Fruit fly (Drosophila melanogaster) whole organism, pupa: Measurements from ENCODE around the gene CG45061.

Source experiments
- CG10348 ChIP-seq: fragments of 200-800 bp; sonication (Bioruptor generic); IDR thresholded peaks from 2 replicates; pipeline ENCODE4 v1.3.6; 2022; ENCODE audit warnings: missing biosample characterization, missing genetic modification characterization
- CG12605 ChIP-seq: fragments of 200-800 bp; sonication (Bioruptor generic); IDR thresholded peaks from 2 replicates; pipeline ENCODE4 v1.3.6; 2022; ENCODE audit warnings: missing biosample characterization, missing genetic modification characterization
- CG13204 ChIP-seq: fragments of 200-800 bp; sonication (Bioruptor generic); optimal IDR thresholded peaks from 2 replicates; lab custom pipeline; 2018; ENCODE audit warnings: missing biosample characterization, mild to moderate bottlenecking, missing genetic modification characterization, moderate library complexity
- CG14655 ChIP-seq: fragments of 200-800 bp; sonication (Bioruptor generic); optimal IDR thresholded peaks from 3 replicates; lab custom pipeline; 2017; ENCODE audit warnings: mild to moderate bottlenecking, missing biosample characterization, missing genetic modification reagents, missing genetic modification characterization
- CG15710 ChIP-seq: fragments of 200-800 bp; sonication (Bioruptor generic); optimal IDR thresholded peaks from 2 replicates; lab custom pipeline; 2018; ENCODE audit warnings: missing biosample characterization, mild to moderate bottlenecking, missing genetic modification characterization, moderate library complexity
- CG17806 ChIP-seq: fragments of 200-800 bp; sonication (Bioruptor generic); optimal IDR thresholded peaks from 2 replicates; lab custom pipeline; 2018; ENCODE audit warnings: missing biosample characterization, mild to moderate bottlenecking, missing genetic modification characterization, moderate library complexity
- CG32121 ChIP-seq: fragments of 200-800 bp; sonication (Bioruptor generic); IDR thresholded peaks from 2 replicates; pipeline ENCODE4 v1.3.6; 2022; ENCODE audit warnings: missing biosample characterization, missing genetic modification characterization
- CG34367 ChIP-seq: fragments of 200-800 bp; sonication (Bioruptor generic); optimal IDR thresholded peaks from 2 replicates; lab custom pipeline; 2018; ENCODE audit warnings: missing biosample characterization, mild to moderate bottlenecking, missing genetic modification characterization
- CG4496 ChIP-seq: fragments of 200-800 bp; sonication (Bioruptor generic); IDR thresholded peaks from 3 replicates; pipeline ENCODE4 v1.3.6; 2022; ENCODE audit warnings: missing biosample characterization, missing genetic modification characterization
- CG8159 ChIP-seq: fragments of 200-800 bp; sonication (Bioruptor generic); optimal IDR thresholded peaks from 3 replicates; lab custom pipeline; 2018; ENCODE audit warnings: missing biosample characterization, mild to moderate bottlenecking, missing genetic modification characterization, moderate library complexity
- CG8301 ChIP-seq: fragments of 200-800 bp; sonication (Bioruptor generic); optimal IDR thresholded peaks from 2 replicates; lab custom pipeline; 2018; ENCODE audit warnings: missing biosample characterization, mild to moderate bottlenecking, missing genetic modification characterization
- CG9948 ChIP-seq: fragments of 200-800 bp; sonication (Bioruptor generic); optimal IDR thresholded peaks from 2 replicates; lab custom pipeline; 2018; ENCODE audit warnings: missing biosample characterization, mild to moderate bottlenecking, missing genetic modification characterization, moderate library complexity
- D1 ChIP-seq: fragments of 200-800 bp; sonication (Bioruptor generic); optimal IDR thresholded peaks from 2 replicates; lab custom pipeline; 2018; ENCODE audit warnings: missing biosample characterization, mild to moderate bottlenecking, missing genetic modification characterization, moderate library complexity
- EcR ChIP-seq: fragments of 200-800 bp; sonication (Bioruptor generic); optimal IDR thresholded peaks from 3 replicates; lab custom pipeline; 2019; ENCODE audit warnings: missing biosample characterization, missing genetic modification characterization, mild to moderate bottlenecking, moderate library complexity, missing genetic modification reagents
- Ets98B ChIP-seq: fragments of 200-800 bp; sonication (Bioruptor generic); IDR thresholded peaks from 2 replicates; pipeline ENCODE4 v1.3.6; 2022; ENCODE audit warnings: missing biosample characterization, missing genetic modification characterization
- Pif1A ChIP-seq: fragments of 200-800 bp; sonication (Bioruptor generic); optimal IDR thresholded peaks from 3 replicates; lab custom pipeline; 2016; ENCODE audit warnings: missing biosample characterization, missing genetic modification characterization
- Pif1B ChIP-seq: fragments of 200-800 bp; sonication (Bioruptor generic); optimal IDR thresholded peaks from 3 replicates; lab custom pipeline; 2016; ENCODE audit warnings: missing biosample characterization, missing genetic modification characterization
- Snoo ChIP-seq: fragments of 200-800 bp; sonication (Bioruptor generic); optimal IDR thresholded peaks from 3 replicates; lab custom pipeline; 2017; ENCODE audit warnings: missing biosample characterization, mild to moderate bottlenecking, missing genetic modification characterization, inconsistent platforms
- fd96Ca ChIP-seq: fragments of 200-800 bp; sonication (Bioruptor generic); IDR thresholded peaks from 3 replicates; pipeline ENCODE4 v1.3.6; 2022; ENCODE audit warnings: missing biosample characterization, missing genetic modification characterization
- gl ChIP-seq: fragments of 200-800 bp; sonication (Bioruptor generic); optimal IDR thresholded peaks from 2 replicates; lab custom pipeline; 2018; ENCODE audit warnings: missing biosample characterization, mild to moderate bottlenecking, missing genetic modification characterization
- rn ChIP-seq: fragments of 200-800 bp; sonication (Bioruptor generic); IDR thresholded peaks from 2 replicates; pipeline ENCODE4 v1.3.6; 2022; ENCODE audit warnings: missing biosample characterization, missing genetic modification characterization

The CG45061 gene

DNA sequence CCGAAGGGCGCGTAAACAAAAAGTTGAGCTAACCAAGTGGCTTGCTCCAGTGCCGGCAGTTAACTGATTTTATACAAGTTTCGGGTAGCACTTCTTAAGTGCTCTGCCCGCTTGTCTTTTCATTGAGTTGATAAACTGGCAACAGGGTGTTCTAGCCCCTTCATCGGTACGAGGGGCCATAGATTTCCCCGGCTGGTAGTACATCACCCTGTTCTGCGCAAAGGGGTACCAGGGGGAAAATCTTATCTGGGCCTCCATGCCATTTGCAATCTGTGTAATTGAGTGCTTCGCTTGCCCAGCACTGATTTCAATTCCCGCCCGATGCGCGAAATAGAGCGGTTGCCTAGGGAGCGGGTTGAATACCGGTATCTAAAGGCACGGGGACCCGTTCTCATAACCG lies at the start of gene CG45061:
TSS of gene CG45061 (minus strand) at position 71 of the 400 bp plus-strand sequence.
- 0 out of 3 replicates have a peak, but pooled peaks have one; percentile 33 for TF ChIP-seq fd96Ca (GFP tag; lab: Robert Waterston, UW)
- TF ChIP-seq Ets98B (GFP tag; lab: Robert Waterston, UW), result 0 out of 2 replicates have a peak, but pooled peaks have one; percentile 16
- TF ChIP-seq CG13204 (GFP tag; lab: Kevin White, UChicago), result no peak

DNA sequence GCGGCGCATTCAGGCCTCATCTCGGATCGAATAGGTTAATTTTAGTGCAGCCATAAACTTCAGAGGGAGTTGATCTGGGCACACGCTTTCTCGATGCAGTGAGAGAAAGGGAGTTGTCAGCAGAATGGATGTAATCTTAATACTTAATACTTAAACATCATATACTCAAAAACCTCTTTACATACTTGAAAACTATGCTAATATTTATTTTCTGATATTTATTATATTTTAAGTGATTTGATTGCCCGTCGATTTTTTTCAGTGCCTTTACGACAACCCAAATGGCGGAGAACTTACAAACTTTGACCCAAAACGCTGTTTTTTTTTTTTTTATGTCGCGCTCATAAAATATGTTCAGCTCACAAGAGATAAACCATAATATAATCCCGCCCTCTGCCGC lies 40.2 kb upstream of the CG45061 start:
- TF ChIP-seq Pif1B (no peak), CG34367 (tag; lab: Kevin White, UChicago) (no peak), CG12605 (GFP tag; lab: Robert Waterston, UW) (no peak), D1 (tag; lab: Kevin White, UChicago) (no peak)

- TF ChIP-seq CG8301 (no peak), CG17806 (tag; lab: Kevin White, UChicago) (no peak)
These were observed 39.5 kb upstream of the CG45061 start, which contains the start of gene CG1986 for dm6 chrX:9911026-9911425. Gene CG1986 (minus strand): TSS chrX:9911126.

- 0 out of 2 replicates have a peak, but pooled peaks have one; percentile 21 for TF ChIP-seq Ets98B (GFP tag; lab: Robert Waterston, UW)
- TF ChIP-seq D1 (tag; lab: Kevin White, UChicago), result no peak
These were observed 37.9 kb upstream of the CG45061 start for dm6 chrX:9909384-9909783.

DNA sequence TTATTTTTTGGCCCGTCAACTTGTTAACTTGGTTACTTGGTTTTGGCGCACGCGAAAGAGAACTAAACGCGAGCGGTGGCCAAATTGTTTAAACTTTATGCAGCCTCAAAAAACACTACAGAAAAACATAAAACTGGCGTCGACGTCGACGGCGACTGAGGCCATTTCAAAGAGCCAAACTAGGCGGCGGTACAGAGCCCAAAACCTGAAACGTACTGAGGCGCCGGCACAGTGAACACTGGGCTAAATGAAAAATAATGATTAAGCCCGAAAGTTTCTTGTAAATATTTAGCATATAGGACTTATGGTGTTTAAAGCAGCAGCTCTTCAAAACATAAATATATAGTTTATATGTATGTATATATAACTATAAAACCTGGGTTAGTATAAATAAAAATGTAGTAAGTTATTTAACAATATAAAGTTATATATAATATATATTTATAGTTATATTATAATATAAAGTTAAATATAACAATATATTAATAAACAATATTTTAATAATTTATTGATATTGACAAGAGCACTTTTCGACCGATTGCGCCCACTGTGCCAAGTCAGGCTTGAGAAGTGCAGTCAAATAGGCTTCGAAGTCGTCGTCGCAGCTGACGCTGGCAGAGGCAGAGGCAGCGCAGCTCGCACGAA lies 28.2 kb upstream of the CG45061 start, which contains the start of gene CG15249:
TSS of gene CG15249 (minus strand) at position 51 of the 645 bp plus-strand sequence.
- TF ChIP-seq gl (tag; lab: Kevin White, UChicago) (no peak), CG4496 (no peak), CG9948 (tag; lab: Kevin White, UChicago) (peak; percentile 66), rn (GFP tag; lab: Robert Waterston, UW) (no peak), CG14655 (GFP tag; lab: Kevin White, UChicago) (peak; percentile 76), CG13204 (GFP tag; lab: Kevin White, UChicago) (peak; percentile 15), CG32121 (GFP tag; lab: Robert Waterston, UW) (0 out of 2 replicates have a peak, but pooled peaks have one; percentile 26), Pif1B (peak; percentile 55), CG17806 (tag; lab: Kevin White, UChicago) (peak; percentile 48), CG10348 (no peak), CG8159 (tag; lab: Kevin White, UChicago) (peak; percentile 66), CG8301 (peak; percentile 31), CG34367 (tag; lab: Kevin White, UChicago) (peak; percentile 47), EcR (GFP tag; lab: Kevin White, UChicago) (no peak), fd96Ca (GFP tag; lab: Robert Waterston, UW) (peak; percentile 44; the same call in 1 of the 3 replicates), CG12605 (GFP tag; lab: Robert Waterston, UW) (no peak), Pif1A (peak; percentile 42), D1 (tag; lab: Kevin White, UChicago) (no peak), CG15710 (peak; percentile 65), Snoo (tag; lab: Kevin White, UChicago) (no peak), Ets98B (GFP tag; lab: Robert Waterston, UW) (no peak)
- TF ChIP-seq, all 21 proteins: peak for 12

DNA sequence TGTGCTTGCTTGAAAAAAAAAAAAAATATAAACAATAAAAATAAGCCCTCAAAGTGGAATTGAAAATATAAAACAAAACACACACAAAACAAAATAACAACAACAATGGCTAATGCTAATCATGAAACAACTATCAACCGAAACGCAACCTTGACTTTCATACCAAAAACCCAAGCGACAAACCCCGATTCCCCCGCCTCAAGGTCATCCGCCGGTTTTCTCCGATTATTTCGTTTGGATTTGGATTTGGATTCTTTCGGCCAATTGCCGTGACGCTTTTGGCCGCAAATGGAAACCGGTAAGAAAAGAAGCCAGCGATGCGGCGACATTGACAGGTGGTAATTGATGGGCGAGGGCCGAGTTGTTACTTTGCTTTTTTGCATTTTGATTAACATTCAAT lies 26.1 kb upstream of the CG45061 start:
- TF ChIP-seq CG8159 (tag; lab: Kevin White, UChicago) (no peak), Ets98B (GFP tag; lab: Robert Waterston, UW) (no peak), CG32121 (GFP tag; lab: Robert Waterston, UW) (no peak), D1 (tag; lab: Kevin White, UChicago) (no peak), CG10348 (no peak), CG13204 (GFP tag; lab: Kevin White, UChicago) (no peak), CG15710 (no peak), CG8301 (no peak), CG4496 (no peak), Pif1A (no peak), CG12605 (GFP tag; lab: Robert Waterston, UW) (no peak), CG9948 (tag; lab: Kevin White, UChicago) (no peak), CG34367 (tag; lab: Kevin White, UChicago) (no peak), fd96Ca (GFP tag; lab: Robert Waterston, UW) (no peak), Snoo (tag; lab: Kevin White, UChicago) (no peak), EcR (GFP tag; lab: Kevin White, UChicago) (no peak), CG14655 (GFP tag; lab: Kevin White, UChicago) (no peak), Pif1B (no peak), rn (GFP tag; lab: Robert Waterston, UW) (no peak), gl (tag; lab: Kevin White, UChicago) (no peak)

DNA sequence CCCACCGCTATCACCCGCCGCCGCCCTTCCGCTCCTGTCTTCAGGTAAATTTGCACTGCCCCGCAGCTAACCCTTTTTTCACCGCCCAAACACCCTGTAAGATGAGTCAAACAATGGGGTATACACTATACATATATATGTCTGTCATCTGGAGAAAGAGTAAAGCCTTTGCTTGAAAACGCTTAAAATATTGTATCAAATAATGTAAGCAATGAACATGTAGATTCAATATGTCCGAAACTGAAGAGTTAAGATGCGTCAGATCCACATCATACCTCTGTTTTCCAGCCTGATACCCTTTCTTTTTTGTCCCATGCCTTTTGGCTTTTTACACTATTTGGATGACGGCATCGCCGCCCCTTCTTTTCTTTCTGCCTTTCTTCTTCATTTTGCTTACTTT lies 21.3 kb upstream of the CG45061 start:
- TF ChIP-seq CG8301, result no peak
- TF ChIP-seq Snoo (tag; lab: Kevin White, UChicago), result peak; percentile 50
- TF ChIP-seq CG9948 (tag; lab: Kevin White, UChicago), result peak; percentile 15
- peak; percentile 16 for TF ChIP-seq CG17806 (tag; lab: Kevin White, UChicago)
- peak; percentile 37; the same call in 1 of the 2 replicates for TF ChIP-seq Ets98B (GFP tag; lab: Robert Waterston, UW)
- peak; percentile 14 for TF ChIP-seq CG15710
- 0 out of 2 replicates have a peak, but pooled peaks have one; percentile 18 for TF ChIP-seq rn (GFP tag; lab: Robert Waterston, UW)
- TF ChIP-seq CG14655 (GFP tag; lab: Kevin White, UChicago), result peak; percentile 11
- TF ChIP-seq CG4496, result 0 out of 3 replicates have a peak, but pooled peaks have one; percentile 53
- peak; percentile 17 for TF ChIP-seq Pif1B
- 0 out of 3 replicates have a peak, but pooled peaks have one; percentile 44 for TF ChIP-seq fd96Ca (GFP tag; lab: Robert Waterston, UW)
- TF ChIP-seq Pif1A, result peak; percentile 62
- no peak for TF ChIP-seq CG10348
- 0 out of 2 replicates have a peak, but pooled peaks have one; percentile 15 for TF ChIP-seq CG32121 (GFP tag; lab: Robert Waterston, UW)
- TF ChIP-seq CG12605 (GFP tag; lab: Robert Waterston, UW), result no peak
